Worm (Caenorhabditis elegans) whole organism, L4 larva: ENCODE measurements around the gene F58D2.3.

Experiments used
- F44E2.7 ChIP-seq: fragments of 200-800 bp; sonication (Bioruptor generic); IDR thresholded peaks from 2 replicates; pipeline ENCODE4 v2.1.2; 2022; ENCODE audit warnings: missing genetic modification characterization, missing compliant biosample characterization
- Y105C5A.15 ChIP-seq: fragments of 200-800 bp; sonication (Bioruptor generic); IDR thresholded peaks from 2 replicates; pipeline ENCODE4 v1.3.6; 2022; ENCODE audit warnings: missing genetic modification characterization, missing compliant biosample characterization
- Y75B8A.6 ChIP-seq: fragments of 200-800 bp; sonication (Bioruptor generic); IDR thresholded peaks from 2 replicates; pipeline ENCODE4 v1.3.6; 2022; ENCODE audit warnings: missing genetic modification reagents, missing genetic modification characterization, missing compliant biosample characterization
- ZK337.2 ChIP-seq: fragments of 200-800 bp; sonication (Bioruptor generic); IDR thresholded peaks from 2 replicates; pipeline ENCODE4 v1.3.6; 2022; ENCODE audit warnings: missing genetic modification reagents, missing genetic modification characterization, missing compliant biosample characterization
- arid-1 ChIP-seq: fragments of 200-800 bp; sonication (Bioruptor generic); conservative IDR thresholded peaks from 2 replicates; pipeline ENCODE4 v1.3.6; 2022; ENCODE audit warnings: missing genetic modification reagents, missing genetic modification characterization, missing compliant biosample characterization
- ctbp-1 ChIP-seq: fragments of 200-800 bp; sonication (Bioruptor generic); IDR thresholded peaks from 2 replicates; pipeline ENCODE4 v1.3.6; 2022; ENCODE audit warnings: missing genetic modification reagents, missing genetic modification characterization, missing compliant biosample characterization
- lin-1 ChIP-seq: fragments of 200-800 bp; sonication (Bioruptor generic); IDR thresholded peaks from 2 replicates; pipeline ENCODE4 v1.3.6; 2022; ENCODE audit warnings: missing genetic modification reagents, missing genetic modification characterization, missing compliant biosample characterization
- madf-5 ChIP-seq, 2 experiments: fragments of 200-800 bp; sonication (Bioruptor generic); IDR thresholded peaks; 2 replicates each; pipeline ENCODE4 v1.3.6; 2022; ENCODE audit warnings: missing compliant biosample characterization in 2 of 2, missing genetic modification characterization in 2 of 2
- mdt-29 ChIP-seq: fragments of 200-800 bp; sonication (Bioruptor generic); IDR thresholded peaks from 2 replicates; pipeline ENCODE4 v1.3.6; 2022; ENCODE audit warnings: missing genetic modification reagents, missing genetic modification characterization, missing compliant biosample characterization
- mes-2 ChIP-seq: sonication (generic microtip); optimal IDR thresholded peaks from 2 replicates; lab custom pipeline; 2016; ENCODE audit warnings: missing genotype, mild to moderate bottlenecking, missing genetic modification characterization, missing compliant biosample characterization; ENCODE audit not compliant: poor library complexity, severe bottlenecking
- php-3 ChIP-seq: fragments of 200-800 bp; sonication (Bioruptor generic); IDR thresholded peaks from 2 replicates; pipeline ENCODE4 v1.3.6; 2022; ENCODE audit warnings: missing genetic modification reagents, missing genetic modification characterization, missing compliant biosample characterization
- snpc-1.2 ChIP-seq: fragments of 200-800 bp; sonication (Bioruptor generic); IDR thresholded peaks from 2 replicates; pipeline ENCODE4 v1.3.6; 2022; ENCODE audit warnings: missing genetic modification reagents, missing genetic modification characterization, missing compliant biosample characterization

Gene F58D2.3

DNA sequence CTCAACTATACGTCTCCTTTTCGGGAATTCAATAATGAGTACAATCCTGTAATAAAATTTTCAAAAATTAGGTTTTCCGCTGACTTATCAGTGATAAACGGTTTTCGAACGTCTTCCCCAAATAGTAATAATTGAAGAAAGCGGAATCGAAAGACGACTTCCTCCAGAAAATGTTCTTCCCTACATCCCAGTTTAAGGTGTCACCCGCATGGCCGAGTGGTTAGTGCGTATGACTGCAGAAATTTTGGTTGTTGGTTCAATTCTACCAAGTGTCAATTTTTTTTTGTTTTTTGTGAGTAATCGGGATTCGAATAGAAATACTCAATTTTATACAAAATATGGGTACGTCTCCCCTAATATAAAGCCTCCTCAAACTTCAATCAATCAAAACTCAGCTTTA, 39.8 kb downstream of the F58D2.3 start (continued):
- TF ChIP-seq lin-1 (GFP tag; lab: Robert Waterston, UW) (peak; percentile 56; the same call in 1 of the 2 replicates), ZK337.2 (0 out of 2 replicates have a peak, but pooled peaks have one; percentile 12), mdt-29 (peak; percentile 63; the same call in 1 of the 2 replicates), snpc-1.2 (GFP tag; lab: Robert Waterston, UW) (peak; percentile 87), F44E2.7 (GFP tag; lab: Robert Waterston, UW) (peak; percentile 81; the same call in 1 of the 2 replicates), arid-1 (peak; percentile 88), ctbp-1 (GFP tag; lab: Robert Waterston, UW) (peak; percentile 53; the same call in 1 of the 2 replicates), Y75B8A.6 (GFP tag; lab: Robert Waterston, UW) (0 out of 2 replicates have a peak, but pooled peaks have one; percentile 68), madf-5 (GFP tag; IDR thresholded peaks at IDR 0.05; lab: Robert Waterston, UW) (peak; percentile 76 to 82; a peak in 1 of 4 replicates), Y105C5A.15 (peak; percentile 71; the same call in 1 of the 2 replicates), mes-2 (tag; lab: Kevin White, UChicago) (peak; percentile 18), php-3 (GFP tag; lab: Robert Waterston, UW) (0 out of 2 replicates have a peak, but pooled peaks have one; percentile 9)
